Worm (Caenorhabditis elegans) whole organism, L1 larva: ENCODE measurements around the gene lrr-1.

Experiments
- C16A3.4 ChIP-seq: fragments of 150-350 bp; optimal IDR thresholded peaks from 2 replicates; lab custom pipeline; 2014; ENCODE audit warnings: missing biosample characterization, missing genetic modification characterization
- C34B4.2 ChIP-seq: sonication (generic microtip); optimal IDR thresholded peaks from 2 replicates; lab custom pipeline; 2017; ENCODE audit warnings: mild to moderate bottlenecking, missing genetic modification characterization, missing compliant biosample characterization
- Y116A8C.19 ChIP-seq: sonication (generic microtip); optimal IDR thresholded peaks from 2 replicates; lab custom pipeline; 2016; ENCODE audit warnings: missing compliant biosample characterization, missing genetic modification characterization, borderline replicate concordance
- dsc-1 ChIP-seq: sonication (generic microtip); optimal IDR thresholded peaks from 2 replicates; lab custom pipeline; 2016; ENCODE audit warnings: mild to moderate bottlenecking, missing genetic modification characterization, missing compliant biosample characterization
- efl-1 ChIP-seq, 4 experiments: fragments of 150-350 bp; optimal IDR thresholded peaks in 3 of 4; peaks in 1 of 4; 1 replicate in 1 of 4; 2 replicates in 3 of 4; lab custom pipeline; 2014; ENCODE audit warnings: missing biosample characterization in 2 of 4, missing genetic modification characterization in 2 of 4, missing genetic modification reagents in 2 of 4
- egl-13 ChIP-seq: sonication (generic microtip); optimal IDR thresholded peaks from 2 replicates; lab custom pipeline; 2016; ENCODE audit warnings: missing genotype, missing genetic modification reagents, missing genetic modification characterization, missing compliant biosample characterization
- grh-1 ChIP-seq: fragments of 200-800 bp; sonication (Bioruptor generic); IDR thresholded peaks from 2 replicates; pipeline ENCODE4 v1.3.6; 2022; ENCODE audit warnings: missing genetic modification reagents, missing genetic modification characterization, missing compliant biosample characterization
- hpl-2 ChIP-seq: fragments of 150-350 bp; optimal IDR thresholded peaks from 2 replicates; lab custom pipeline; 2014; ENCODE audit warnings: missing biosample characterization, missing genetic modification reagents, missing genetic modification characterization
- mab-9 ChIP-seq: fragments of 200-800 bp; sonication (Bioruptor generic); IDR thresholded peaks from 2 replicates; pipeline ENCODE4 v1.3.6; 2022; ENCODE audit warnings: missing genetic modification reagents, missing genetic modification characterization, missing compliant biosample characterization
- nhr-19 ChIP-seq: fragments of 200-800 bp; sonication (Bioruptor generic); conservative IDR thresholded peaks from 2 replicates; pipeline ENCODE4 v1.3.6; 2022; ENCODE audit warnings: missing genetic modification characterization, missing compliant biosample characterization
- nhr-77 ChIP-seq: fragments of 150-350 bp; optimal IDR thresholded peaks from 2 replicates; lab custom pipeline; 2014; ENCODE audit warnings: missing biosample characterization, missing genetic modification characterization
- skn-1 ChIP-seq: fragments of 150-350 bp; optimal IDR thresholded peaks from 2 replicates; lab custom pipeline; 2014; ENCODE audit warnings: missing biosample characterization, missing genetic modification characterization
- unc-86 ChIP-seq: sonication (generic microtip); optimal IDR thresholded peaks from 2 replicates; lab custom pipeline; 2016; ENCODE audit warnings: missing genetic modification characterization, missing compliant biosample characterization
- zag-1 ChIP-seq: fragments of 150-350 bp; optimal IDR thresholded peaks from 2 replicates; lab custom pipeline; 2014; ENCODE audit warnings: missing biosample characterization, missing genetic modification characterization

- no peak for TF ChIP-seq zag-1 (tag; lab: Kevin White, UChicago)
- TF ChIP-seq efl-1 (optimal IDR thresholded peaks at IDR 0.05; lab: Kevin White, UChicago): no peak
- TF ChIP-seq efl-1 (GFP tag; optimal IDR thresholded peaks at IDR 0.05 in 1 of 2; lab: Kevin White, UChicago): peak in 1 of 2 experiments; percentile 62
- no peak for TF ChIP-seq C16A3.4 (tag; lab: Kevin White, UChicago)
- no peak for TF ChIP-seq mab-9
- TF ChIP-seq dsc-1 (tag; lab: Kevin White, UChicago): no peak
- no peak for TF ChIP-seq Y116A8C.19 (tag; lab: Kevin White, UChicago)
- TF ChIP-seq skn-1 (tag; lab: Kevin White, UChicago): no peak
- TF ChIP-seq hpl-2 (GFP tag; lab: Kevin White, UChicago): no peak
- TF ChIP-seq C34B4.2 (tag; lab: Kevin White, UChicago): no peak
- TF ChIP-seq grh-1 (GFP tag; lab: Robert Waterston, UW): no peak
- no peak for TF ChIP-seq egl-13 (tag; lab: Kevin White, UChicago)
- TF ChIP-seq unc-86: peak; percentile 57
- TF ChIP-seq nhr-19 (GFP tag; lab: Robert Waterston, UW): no peak
- no peak for TF ChIP-seq nhr-77 (tag; lab: Kevin White, UChicago)
Observed at ce11 chrII:5042381-5042930, 6.2 kb upstream of the lrr-1 start.
